Worm (Caenorhabditis elegans): ENCODE measurements around the gene pigb-1.

Gene pigb-1

ce11 chrII:4942397-4942796, 50.5 kb downstream of the pigb-1 start:
- TF ChIP-seq lin-39 (tag; optimal IDR thresholded peaks at IDR 0.05) = no peak
- no peak for TF ChIP-seq alr-1 (tag; optimal IDR thresholded peaks at IDR 0.05)
- TF ChIP-seq unc-62 (GFP tag; optimal IDR thresholded peaks at IDR 0.05) = no peak
- TF ChIP-seq lin-11 (tag; optimal IDR thresholded peaks at IDR 0.05) = peak; percentile 27
- TF ChIP-seq gmeb-1 (tag; optimal IDR thresholded peaks at IDR 0.05) = peak; percentile 22
- TF ChIP-seq R02D3.7 (tag; optimal IDR thresholded peaks at IDR 0.05) = no peak
- peak; percentile 19 for TF ChIP-seq Y55F3AM.14 (GFP tag; optimal IDR thresholded peaks at IDR 0.05)
- TF ChIP-seq sma-3 (GFP tag; optimal IDR thresholded peaks at IDR 0.05) = peak; percentile 52
- peak; percentile 27 for TF ChIP-seq C34F6.9 (tag; optimal IDR thresholded peaks at IDR 0.05)
- TF ChIP-seq fos-1 (tag; optimal IDR thresholded peaks at IDR 0.05) = peak; percentile 6
- TF ChIP-seq lsy-2 (tag; optimal IDR thresholded peaks at IDR 0.05) = peak in 1 of 2 experiments; percentile 13
- no peak for TF ChIP-seq peb-1 (tag; optimal IDR thresholded peaks at IDR 0.05)
- TF ChIP-seq sma-9 (GFP tag; optimal IDR thresholded peaks at IDR 0.05) = peak; percentile 34
- TF ChIP-seq sma-9 (tag; optimal IDR thresholded peaks at IDR 0.05) = no peak
- TF ChIP-seq ceh-16 (tag; optimal IDR thresholded peaks at IDR 0.05) = no peak
- TF ChIP-seq lin-13 (GFP tag; optimal IDR thresholded peaks at IDR 0.05) = no peak
- peak; percentile 7 for TF ChIP-seq unc-55 (GFP tag; optimal IDR thresholded peaks at IDR 0.05)
- no peak for TF ChIP-seq zag-1 (tag; optimal IDR thresholded peaks at IDR 0.05)
- TF ChIP-seq nhr-129 (tag; optimal IDR thresholded peaks at IDR 0.05) = peak; percentile 72
- no peak for TF ChIP-seq aly-2 (tag; optimal IDR thresholded peaks at IDR 0.05)
- no peak for TF ChIP-seq dmd-4 (tag; optimal IDR thresholded peaks at IDR 0.05)
- no peak for TF ChIP-seq mbf-1 (tag; optimal IDR thresholded peaks at IDR 0.05)
- no peak for TF ChIP-seq elt-1 (tag; optimal IDR thresholded peaks at IDR 0.05)
- TF ChIP-seq crh-2 (tag; optimal IDR thresholded peaks at IDR 0.05) = no peak
- TF ChIP-seq sem-4 (tag; optimal IDR thresholded peaks at IDR 0.05) = no peak
- peak; percentile 31 for TF ChIP-seq ama-1 (optimal IDR thresholded peaks at IDR 0.05)
- peak; percentile 27 for TF ChIP-seq F13H6.1 (tag; optimal IDR thresholded peaks at IDR 0.05)

Measured in whole organism, L2 larva.